Worm (Caenorhabditis elegans) whole organism, L4/young adult: ENCODE measurements around the gene bath-19.
"Not testable (repeated sequence)": the region's sequence is repeated elsewhere in the genome, so short reads cannot be mapped to it uniquely, and the experiment has no call there.

Source experiments
- W03F9.2 ChIP-seq: fragments of 150-350 bp; optimal IDR thresholded peaks from 2 replicates; lab custom pipeline; 2014; ENCODE audit warnings: missing biosample characterization, missing genetic modification characterization
- dao-5 ChIP-seq: sonication (generic microtip); optimal IDR thresholded peaks from 2 replicates; lab custom pipeline; 2016; ENCODE audit warnings: missing genotype, missing genetic modification characterization, moderate library complexity, missing compliant biosample characterization
- him-1 ChIP-seq: sonication (generic microtip); optimal IDR thresholded peaks from 2 replicates; lab custom pipeline; 2016; ENCODE audit warnings: missing genotype, missing genetic modification reagents, missing genetic modification characterization, missing compliant biosample characterization

bath-19 gene

DNA sequence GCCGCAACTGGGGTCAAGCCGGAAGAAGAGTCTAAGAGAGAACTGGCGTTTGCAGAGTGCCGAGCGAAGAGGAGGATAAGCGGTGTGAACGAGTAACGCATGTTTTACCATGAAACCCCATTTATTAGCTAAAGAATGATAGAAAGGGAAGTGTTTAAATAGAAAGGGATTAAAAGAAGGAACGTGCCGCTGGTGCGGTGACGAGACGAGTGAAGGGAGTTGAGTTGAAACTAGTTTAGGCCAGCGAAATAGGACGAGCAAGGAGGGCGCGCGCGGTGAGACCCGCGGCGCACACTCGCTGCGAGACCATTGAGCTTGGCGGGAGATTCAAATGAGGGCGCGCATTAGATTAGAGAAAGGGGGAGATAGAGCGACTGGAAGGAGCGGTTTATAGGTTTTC lies 7.4 kb upstream of the bath-19 start, which contains the start of gene math-1:
Gene math-1 (minus strand): TSS at position 101 of the 400 bp plus-strand sequence.
- TF ChIP-seq W03F9.2; dao-5; him-1 (tag; lab: Kevin White, UChicago): not testable (repeated sequence)

DNA sequence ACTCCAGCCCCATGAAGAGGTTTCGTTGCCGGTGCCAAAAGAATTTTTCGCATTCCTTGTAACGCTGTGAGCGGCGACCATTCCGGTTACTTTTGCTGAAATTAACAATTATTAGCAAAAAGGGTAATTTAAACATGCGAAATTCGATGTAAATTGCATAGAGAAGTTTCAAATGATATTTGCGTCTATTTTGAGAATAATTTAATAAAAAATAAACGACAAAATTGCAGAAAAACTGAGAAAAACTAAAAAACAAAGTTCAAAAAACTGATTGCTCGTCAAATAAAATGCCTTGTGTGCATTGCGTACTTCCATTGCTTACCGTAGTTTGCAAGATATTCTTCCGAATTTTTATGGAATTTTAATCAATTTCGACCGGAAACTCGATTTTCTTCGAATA lies 6.3 kb upstream of the bath-19 start, which contains the start of gene bath-24:
Gene bath-24 (minus strand): TSS at position 101 of the 400 bp plus-strand sequence.
- TF ChIP-seq W03F9.2 (no peak), him-1 (tag; lab: Kevin White, UChicago) (no peak)

DNA sequence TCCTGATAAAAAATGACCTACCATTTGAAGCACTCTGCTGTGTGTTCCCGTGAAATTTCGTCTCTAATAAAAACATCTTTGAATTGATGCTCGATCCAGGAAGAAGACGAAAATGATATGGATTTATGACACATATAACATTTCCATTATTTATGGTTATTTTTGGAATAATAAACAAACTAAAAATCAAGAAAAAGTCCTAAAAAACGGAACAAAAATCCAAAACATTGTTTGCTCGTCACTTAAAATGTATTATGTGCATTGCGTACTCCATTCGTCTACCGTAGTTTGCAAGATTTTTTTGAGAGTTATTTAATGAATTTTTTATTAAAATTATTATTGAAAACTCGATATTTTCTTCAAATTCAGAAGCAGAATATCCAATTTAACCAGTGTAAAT lies 3.3 kb upstream of the bath-19 start, which contains the start of gene bath-20:
Gene bath-20 (minus strand): TSS at position 101 of the 400 bp plus-strand sequence.
- TF ChIP-seq W03F9.2 (no peak), him-1 (tag; lab: Kevin White, UChicago) (no peak), dao-5 (no peak)

DNA sequence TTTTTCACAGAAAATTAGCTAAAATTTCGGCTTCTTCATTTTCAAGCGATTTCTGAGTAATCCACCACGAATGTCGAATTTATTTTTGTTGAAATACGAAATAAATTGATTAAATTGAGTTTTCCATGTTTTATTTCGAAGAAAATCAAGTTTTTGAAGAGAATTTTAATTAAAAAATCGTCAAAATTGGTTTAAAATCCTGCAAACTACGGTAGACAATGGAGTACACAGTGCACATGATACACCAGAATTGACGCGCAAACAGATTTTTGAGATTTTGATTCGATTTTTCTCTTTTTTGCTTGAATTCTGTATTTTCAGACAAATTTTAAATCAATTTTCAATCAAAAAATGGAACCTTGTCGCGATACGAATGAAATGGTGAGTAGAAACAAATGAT lies 5.9 kb downstream of the bath-19 start, which contains the start of gene F59H6.14:
Gene F59H6.14 (plus strand): TSS at position 301 of the 400 bp plus-strand sequence.
- TF ChIP-seq W03F9.2 (no peak), dao-5 (no peak), him-1 (tag; lab: Kevin White, UChicago) (no peak)

DNA sequence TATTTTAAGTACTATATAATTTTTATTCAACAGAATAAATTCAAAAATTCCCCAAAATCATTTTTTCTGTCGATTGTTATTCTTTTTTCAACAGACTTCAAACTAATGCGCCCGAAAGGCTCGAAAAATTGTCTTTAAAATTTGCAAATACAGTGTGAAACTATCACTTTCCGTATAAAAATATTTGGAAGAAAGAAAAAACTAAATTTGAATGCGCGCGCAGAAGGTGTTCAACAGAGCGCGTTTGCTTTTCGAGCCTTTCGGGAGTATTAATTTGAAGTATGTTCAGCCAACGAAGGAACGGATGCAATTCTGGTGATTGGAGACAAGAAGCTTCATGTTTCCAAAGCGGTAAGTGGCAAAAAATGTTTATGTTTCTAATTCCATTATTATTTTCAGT lies 6.9 kb downstream of the bath-19 start, which contains the start of gene btb-4:
Gene btb-4 (plus strand): TSS at position 35 of the 400 bp plus-strand sequence.
- not testable (repeated sequence) for TF ChIP-seq him-1 (tag; lab: Kevin White, UChicago); W03F9.2; dao-5

ce11 chrII:2031852-2032251 lies 7.3 kb downstream of the bath-19 start, which contains the start of gene bath-5:
Gene bath-5, minus strand, starts transcription at chrII:2031952.
- no peak for TF ChIP-seq dao-5
- TF ChIP-seq W03F9.2, result no peak
- no peak for TF ChIP-seq him-1 (tag; lab: Kevin White, UChicago)

DNA sequence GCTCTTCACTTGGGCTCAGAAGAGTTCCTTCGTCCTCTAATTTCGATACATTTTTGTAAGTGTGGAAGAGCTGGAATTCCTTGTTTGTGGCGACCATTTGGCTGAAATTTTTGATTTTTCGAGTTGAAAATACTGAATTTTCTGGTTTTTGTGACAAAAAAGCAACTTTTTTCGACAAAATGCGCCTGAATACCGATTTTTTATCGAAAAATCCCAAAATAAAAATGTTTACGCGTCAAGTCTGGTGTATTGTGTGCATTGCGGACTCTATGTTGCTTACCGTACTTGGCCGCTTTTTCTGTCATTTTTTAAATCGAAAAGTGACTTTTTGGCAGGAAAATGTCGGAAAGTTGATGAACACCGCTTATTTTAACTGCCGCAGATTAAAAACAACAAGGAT lies 8.8 kb downstream of the bath-19 start, which contains the start of gene bath-3:
Gene bath-3 (minus strand): TSS at position 101 of the 400 bp plus-strand sequence.
- no peak for TF ChIP-seq dao-5
- no peak for TF ChIP-seq him-1 (tag; lab: Kevin White, UChicago)

DNA sequence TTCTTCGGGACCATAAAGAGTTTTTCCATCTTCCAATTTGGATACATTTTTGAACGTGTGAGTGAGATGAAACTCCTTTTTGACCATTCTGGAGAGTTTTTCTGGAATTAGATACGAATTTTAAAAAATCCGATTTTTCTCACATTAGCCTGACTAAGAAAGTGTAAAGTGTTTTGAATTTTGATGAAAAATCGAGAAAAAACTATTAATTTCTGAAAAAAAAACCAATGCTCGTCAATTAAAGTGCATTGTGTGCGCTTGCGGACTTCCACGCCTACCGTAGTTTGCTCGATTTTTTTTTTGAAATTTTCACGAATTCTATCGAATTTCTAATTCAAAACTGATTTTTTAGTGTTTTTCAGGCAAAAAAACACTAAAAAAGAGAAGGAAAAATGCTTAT lies 10.5 kb downstream of the bath-19 start, which contains the start of gene bath-1:
Gene bath-1 (minus strand): TSS at position 101 of the 400 bp plus-strand sequence.
- TF ChIP-seq W03F9.2 (no peak), him-1 (tag; lab: Kevin White, UChicago) (no peak)

DNA sequence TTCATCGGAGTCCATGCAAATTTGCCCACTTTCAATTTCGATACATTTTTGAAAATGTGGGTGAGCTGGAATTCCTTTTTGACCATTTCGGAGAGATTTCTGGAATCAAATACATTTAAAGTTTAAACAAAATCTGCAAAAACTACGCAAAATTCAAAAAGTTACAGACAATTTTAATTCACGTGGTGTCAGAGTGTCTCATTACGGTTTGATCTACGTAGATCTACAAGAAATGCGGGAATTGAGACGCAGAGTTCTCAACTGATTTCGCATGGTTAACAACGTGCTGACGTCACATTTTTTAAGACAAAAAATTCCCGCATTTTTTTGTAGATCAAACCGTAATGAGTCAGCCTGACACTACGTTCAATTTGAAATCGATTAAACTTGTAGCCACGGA lies 12.7 kb downstream of the bath-19 start, which contains the start of gene bath-21:
Gene bath-21 (minus strand): TSS at position 101 of the 400 bp plus-strand sequence.
- no peak for TF ChIP-seq dao-5
- no peak for TF ChIP-seq W03F9.2
- TF ChIP-seq him-1 (tag; lab: Kevin White, UChicago), result no peak

DNA sequence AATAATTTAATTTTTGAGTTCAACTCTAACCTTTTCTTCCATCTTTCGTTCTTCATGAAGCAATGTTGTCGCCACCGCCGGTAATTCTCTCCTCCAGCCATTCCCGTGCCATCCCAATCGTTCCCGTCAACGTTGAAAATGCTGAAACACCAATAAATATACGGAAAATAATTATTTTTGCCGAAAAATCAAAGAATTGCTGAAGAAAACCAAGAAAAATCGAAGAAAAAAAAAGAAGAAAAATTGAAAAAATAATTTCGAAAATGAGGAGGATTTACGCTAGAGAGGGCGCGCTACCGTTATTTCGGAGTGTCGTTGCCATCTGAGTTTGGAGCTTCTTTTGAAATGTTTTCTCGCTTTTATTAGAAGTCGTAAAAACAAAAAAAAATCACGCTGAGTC lies 15.7 kb downstream of the bath-19 start, which contains the start of gene cya-2:
Gene cya-2 (minus strand): TSS at position 101 of the 400 bp plus-strand sequence.
- not testable (repeated sequence) for TF ChIP-seq W03F9.2; dao-5; him-1 (tag; lab: Kevin White, UChicago)

DNA sequence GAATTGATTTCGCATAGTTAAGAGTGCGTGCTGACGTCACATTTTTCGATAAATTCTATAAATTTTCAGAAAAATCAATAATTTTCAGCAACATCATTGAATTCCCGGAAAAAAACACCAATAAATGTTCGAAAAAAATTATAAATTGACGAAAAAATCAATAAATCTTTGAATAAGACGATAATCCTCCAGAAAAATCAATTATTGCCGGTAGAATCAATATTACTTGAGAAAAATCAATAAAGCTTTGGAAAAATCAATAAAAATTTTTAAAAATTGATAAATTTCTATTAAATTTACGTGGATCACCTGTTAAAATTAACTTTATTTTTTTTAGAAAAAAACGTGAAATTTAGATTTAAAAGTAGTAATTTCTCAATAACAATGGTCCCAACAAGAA lies 25.3 kb downstream of the bath-19 start:
- no peak for TF ChIP-seq dao-5
- no peak for TF ChIP-seq him-1 (tag; lab: Kevin White, UChicago)
- TF ChIP-seq W03F9.2, result no peak

DNA sequence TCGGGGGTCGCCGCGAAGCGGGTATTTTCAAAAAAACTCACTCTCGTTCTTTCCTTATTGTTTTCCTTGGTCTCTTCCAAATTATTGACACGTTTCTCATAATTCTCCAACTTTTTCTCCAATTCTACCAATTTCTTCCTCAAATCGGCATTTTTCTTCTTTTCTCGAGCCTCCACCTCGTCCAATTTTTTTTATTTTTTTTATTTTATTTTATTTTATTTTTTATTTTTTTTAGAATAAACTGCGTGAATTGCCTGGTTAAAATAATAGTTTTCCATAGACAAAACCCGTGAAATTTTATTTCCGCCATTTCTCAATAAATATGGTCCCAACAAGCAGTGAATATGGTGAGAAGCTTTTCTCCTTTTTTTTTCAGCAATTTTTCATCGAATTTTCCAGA lies 26.5 kb downstream of the bath-19 start, which contains the start of gene F59H6.15:
Gene F59H6.15 (plus strand): TSS at position 301 of the 400 bp plus-strand sequence.
- TF ChIP-seq dao-5, result no peak
- TF ChIP-seq W03F9.2, result no peak
- no peak for TF ChIP-seq him-1 (tag; lab: Kevin White, UChicago)

DNA sequence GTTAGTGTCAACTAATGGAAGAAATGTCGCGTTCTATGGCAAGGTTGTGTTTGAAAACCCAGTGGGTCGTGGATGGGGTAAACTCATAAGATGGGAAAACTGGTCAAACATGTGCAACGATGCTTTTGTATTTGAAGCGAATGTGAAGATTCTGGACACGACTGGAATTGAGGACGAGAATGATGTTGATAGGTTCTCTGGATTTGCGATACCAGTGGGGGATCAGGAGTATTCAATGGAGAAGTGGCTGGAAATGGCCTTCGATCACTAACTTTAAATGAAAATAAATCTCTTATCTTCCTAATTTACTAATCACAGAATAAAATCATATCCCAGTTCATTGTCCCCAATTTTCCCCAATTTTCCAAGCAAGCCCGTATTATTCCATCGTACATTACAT lies 28.0 kb downstream of the bath-19 start:
- TF ChIP-seq him-1 (tag; lab: Kevin White, UChicago) (no peak), dao-5 (no peak), W03F9.2 (no peak)

DNA sequence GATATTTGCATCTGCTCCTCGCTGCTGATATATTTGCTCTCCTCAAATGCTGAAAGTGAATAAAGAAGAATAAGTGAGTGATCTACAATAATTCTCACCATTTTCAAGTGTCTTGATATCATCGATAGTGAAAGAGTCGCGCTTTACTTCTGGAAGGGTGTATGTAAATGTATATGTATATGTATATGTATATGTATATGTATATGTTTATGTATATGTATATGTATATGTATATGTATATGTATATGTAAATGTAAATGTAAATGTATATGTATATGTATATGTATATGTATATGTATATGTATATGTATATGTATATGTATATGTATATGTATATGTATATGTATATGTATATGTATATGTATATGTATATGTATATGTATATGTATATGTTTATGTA lies 38.5 kb downstream of the bath-19 start, which contains the start of gene ceh-84:
Gene ceh-84 (minus strand): TSS at position 101 of the 400 bp plus-strand sequence.
- TF ChIP-seq W03F9.2; him-1 (tag; lab: Kevin White, UChicago); dao-5: not testable (repeated sequence)

- TF ChIP-seq him-1 (tag; lab: Kevin White, UChicago); W03F9.2; dao-5: not testable (repeated sequence)
Measured at ce11 chrII:1998561-1998960, 40.6 kb downstream of the bath-19 start, which contains the start of gene math-19. Gene math-19, plus strand, starts transcription at chrII:1998861.
